Fruit fly (Drosophila melanogaster): Measurements from ENCODE around the gene CG13877.

The CG13877 gene

dm6 chr3L:257618-258475, 40.0 kb downstream of the CG13877 start, which contains the start of the genes DIP2 and wac (continued):
- peak; percentile 57 for TF ChIP-seq zen (tag; optimal IDR thresholded peaks at IDR 0.05)
- peak; percentile 89 for TF ChIP-seq vvl (GFP tag; IDR thresholded peaks at IDR 0.05)
- TF ChIP-seq CG11247 (GFP tag; IDR thresholded peaks at IDR 0.05) = peak; percentile 80
- TF ChIP-seq grau (tag; optimal IDR thresholded peaks at IDR 0.05) = peak; percentile 62
- peak; percentile 43 for TF ChIP-seq CG18476 (GFP tag; optimal IDR thresholded peaks at IDR 0.05)
- peak; percentile 84 for TF ChIP-seq CG17186 (GFP tag; optimal IDR thresholded peaks at IDR 0.05)
- TF ChIP-seq danr (GFP tag; IDR thresholded peaks at IDR 0.05) = no peak
- TF ChIP-seq Tbp (GFP tag; optimal IDR thresholded peaks at IDR 0.05) = no peak
- TF ChIP-seq abd-A (tag; optimal IDR thresholded peaks at IDR 0.05) = no peak
- no peak for TF ChIP-seq Usf (GFP tag; optimal IDR thresholded peaks at IDR 0.05)
- TF ChIP-seq Aef1 (GFP tag; IDR thresholded peaks at IDR 0.05) = peak; percentile 54; the same call in 2 of the 3 replicates
- TF ChIP-seq ato (GFP tag; IDR thresholded peaks at IDR 0.05; ENCODE audit: partially characterized antibody) = peak; percentile 68
- peak; percentile 50 for TF ChIP-seq Camta (GFP tag; optimal IDR thresholded peaks at IDR 0.05)
- TF ChIP-seq nerfin-1 (tag; optimal IDR thresholded peaks at IDR 0.05) = peak; percentile 54
- TF ChIP-seq Sox102F (GFP tag; optimal IDR thresholded peaks at IDR 0.05) = no peak
- TF ChIP-seq CG17328 (GFP tag; IDR thresholded peaks at IDR 0.05) = peak; percentile 68
- peak; percentile 89 for TF ChIP-seq CG9797 (GFP tag; optimal IDR thresholded peaks at IDR 0.05)
- peak; percentile 65 for TF ChIP-seq Fer3 (tag; optimal IDR thresholded peaks at IDR 0.05)
- peak; percentile 53 for TF ChIP-seq CG31365 (tag; optimal IDR thresholded peaks at IDR 0.05)
- TF ChIP-seq dan (GFP tag; IDR thresholded peaks at IDR 0.05) = no peak
- TF ChIP-seq ttk (GFP tag; IDR thresholded peaks at IDR 0.05) = peak; percentile 60
- TF ChIP-seq Mad (GFP tag; optimal IDR thresholded peaks at IDR 0.05) = peak; percentile 86
- no peak for TF ChIP-seq gce (GFP tag; IDR thresholded peaks at IDR 0.05)
- TF ChIP-seq CG8478 (optimal IDR thresholded peaks at IDR 0.05) = no peak
- TF ChIP-seq CG10979 (tag; optimal IDR thresholded peaks at IDR 0.05) = peak; percentile 42
- peak; percentile 72 for TF ChIP-seq ERR (GFP tag; optimal IDR thresholded peaks at IDR 0.05)
- TF ChIP-seq CG6175 (GFP tag; IDR thresholded peaks at IDR 0.05) = peak; percentile 50; the same call in 2 of the 3 replicates
- peak; percentile 64 for TF ChIP-seq CG9817 (tag; optimal IDR thresholded peaks at IDR 0.05)
- TF ChIP-seq sens-2 (GFP tag; IDR thresholded peaks at IDR 0.05) = peak; percentile 45; the same call in 1 of the 2 replicates
- TF ChIP-seq CG5180 (GFP tag; optimal IDR thresholded peaks at IDR 0.05) = no peak
- peak; percentile 71 for TF ChIP-seq CG16779 (GFP tag; IDR thresholded peaks at IDR 0.05)
- peak; percentile 42 for TF ChIP-seq CG1602 (GFP tag; optimal IDR thresholded peaks at IDR 0.05)
- TF ChIP-seq Gug (GFP tag; IDR thresholded peaks at IDR 0.05) = peak; percentile 93
- peak; percentile 83 for TF ChIP-seq CG30403 (GFP tag; optimal IDR thresholded peaks at IDR 0.05)
- TF ChIP-seq CG14441 (GFP tag; IDR thresholded peaks at IDR 0.05) = peak; percentile 62
- TF ChIP-seq ac (GFP tag; optimal IDR thresholded peaks at IDR 0.05) = no peak
- no peak for TF ChIP-seq wek (GFP tag; optimal IDR thresholded peaks at IDR 0.05)
- TF ChIP-seq CG3407 (GFP tag; optimal IDR thresholded peaks at IDR 0.05) = no peak
- peak; percentile 83 for TF ChIP-seq ind (GFP tag; optimal IDR thresholded peaks at IDR 0.05)
- TF ChIP-seq gem (tag; optimal IDR thresholded peaks at IDR 0.05) = no peak
- no peak; the same call in 1 of the 2 replicates for TF ChIP-seq CG31441 (GFP tag; IDR thresholded peaks at IDR 0.05)
- TF ChIP-seq tgo (GFP tag; IDR thresholded peaks at IDR 0.05) = peak; percentile 71
- TF ChIP-seq CG17802 (tag; optimal IDR thresholded peaks at IDR 0.05) = peak; percentile 29
- peak; percentile 4 for TF ChIP-seq ATbp (GFP tag; optimal IDR thresholded peaks at IDR 0.05)
- peak; percentile 88 for TF ChIP-seq CG16813 (GFP tag; IDR thresholded peaks at IDR 0.05; ENCODE audit: partially characterized antibody)
- peak; percentile 94 for TF ChIP-seq CG2120 (GFP tag; optimal IDR thresholded peaks at IDR 0.05)
- TF ChIP-seq gsb (GFP tag; IDR thresholded peaks at IDR 0.05) = no peak
- peak; percentile 62; the same call in 2 of the 3 replicates for TF ChIP-seq CG17361 (GFP tag; IDR thresholded peaks at IDR 0.05)
- TF ChIP-seq CG33213 (GFP tag; optimal IDR thresholded peaks at IDR 0.05) = peak; percentile 91
- TF ChIP-seq lilli (GFP tag; optimal IDR thresholded peaks at IDR 0.05) = peak; percentile 93
